Worm (Caenorhabditis elegans) whole organism, L1 larva: Measurements from ENCODE around the gene akt-2.

Experiments
- C04F5.9 ChIP-seq: sonication (generic microtip); optimal IDR thresholded peaks from 2 replicates; lab custom pipeline; 2016; ENCODE audit warnings: missing genetic modification characterization, missing compliant biosample characterization
- C16A3.4 ChIP-seq: fragments of 150-350 bp; optimal IDR thresholded peaks from 2 replicates; lab custom pipeline; 2014; ENCODE audit warnings: missing biosample characterization, missing genetic modification characterization
- C34B4.2 ChIP-seq: sonication (generic microtip); optimal IDR thresholded peaks from 2 replicates; lab custom pipeline; 2017; ENCODE audit warnings: mild to moderate bottlenecking, missing genetic modification characterization, missing compliant biosample characterization
- aha-1 ChIP-seq: fragments of 150-350 bp; optimal IDR thresholded peaks from 2 replicates; lab custom pipeline; 2014; ENCODE audit warnings: missing biosample characterization, missing genetic modification characterization
- ces-1 ChIP-seq: fragments of 150-350 bp; optimal IDR thresholded peaks from 2 replicates; lab custom pipeline; 2014; ENCODE audit warnings: missing biosample characterization, missing genetic modification reagents, missing genetic modification characterization
- dpl-1 ChIP-seq, 3 experiments: fragments of 150-350 bp in 2 of 3; sonication (generic microtip) in 1 of 3; optimal IDR thresholded peaks; 2 replicates each; lab custom pipeline; 2014 to 2017; ENCODE audit warnings: missing biosample characterization in 3 of 3, missing genetic modification characterization in 3 of 3, missing genetic modification reagents in 3 of 3
- dsc-1 ChIP-seq: sonication (generic microtip); optimal IDR thresholded peaks from 2 replicates; lab custom pipeline; 2016; ENCODE audit warnings: mild to moderate bottlenecking, missing genetic modification characterization, missing compliant biosample characterization
- efl-1 ChIP-seq, 4 experiments: fragments of 150-350 bp; optimal IDR thresholded peaks in 3 of 4; peaks in 1 of 4; 1 replicate in 1 of 4; 2 replicates in 3 of 4; lab custom pipeline; 2014; ENCODE audit warnings: missing biosample characterization in 2 of 4, missing genetic modification characterization in 2 of 4, missing genetic modification reagents in 2 of 4
- egl-13 ChIP-seq: sonication (generic microtip); optimal IDR thresholded peaks from 2 replicates; lab custom pipeline; 2016; ENCODE audit warnings: missing genotype, missing genetic modification reagents, missing genetic modification characterization, missing compliant biosample characterization
- fkh-10 ChIP-seq: sonication (generic microtip); optimal IDR thresholded peaks from 2 replicates; lab custom pipeline; 2017; ENCODE audit warnings: missing biosample characterization, missing genetic modification reagents, missing genetic modification characterization
- fkh-4 ChIP-seq: sonication (generic microtip); optimal IDR thresholded peaks from 2 replicates; lab custom pipeline; 2016; ENCODE audit warnings: missing compliant biosample characterization, missing genetic modification characterization, borderline replicate concordance
- fkh-8 ChIP-seq: sonication (generic microtip); optimal IDR thresholded peaks from 2 replicates; lab custom pipeline; 2016; ENCODE audit warnings: mild to moderate bottlenecking, missing genetic modification characterization, missing compliant biosample characterization
- fos-1 ChIP-seq: fragments of 150-350 bp; optimal IDR thresholded peaks from 2 replicates; lab custom pipeline; 2014; ENCODE audit warnings: missing biosample characterization, missing genetic modification characterization
- grh-1 ChIP-seq: fragments of 200-800 bp; sonication (Bioruptor generic); IDR thresholded peaks from 2 replicates; pipeline ENCODE4 v1.3.6; 2022; ENCODE audit warnings: missing genetic modification reagents, missing genetic modification characterization, missing compliant biosample characterization
- hlh-17 ChIP-seq: fragments of 200-800 bp; sonication (Bioruptor generic); optimal IDR thresholded peaks from 2 replicates; lab custom pipeline; 2018; ENCODE audit warnings: missing genetic modification characterization, mild to moderate bottlenecking, missing compliant biosample characterization, moderate library complexity, borderline replicate concordance
- hpl-2 ChIP-seq: fragments of 150-350 bp; optimal IDR thresholded peaks from 2 replicates; lab custom pipeline; 2014; ENCODE audit warnings: missing biosample characterization, missing genetic modification reagents, missing genetic modification characterization
- irx-1 ChIP-seq: sonication (generic microtip); optimal IDR thresholded peaks from 2 replicates; lab custom pipeline; 2016; ENCODE audit warnings: missing genetic modification characterization, missing compliant biosample characterization
- lin-13 ChIP-seq: fragments of 150-350 bp; optimal IDR thresholded peaks from 2 replicates; lab custom pipeline; 2014; ENCODE audit warnings: missing biosample characterization, missing genetic modification reagents, missing genetic modification characterization
- lin-14 ChIP-seq: fragments of 200-800 bp; sonication (Bioruptor generic); optimal IDR thresholded peaks from 2 replicates; lab custom pipeline; 2018; ENCODE audit warnings: mild to moderate bottlenecking, missing genetic modification characterization, moderate library complexity, missing compliant biosample characterization
- lin-35 ChIP-seq, 2 experiments: fragments of 150-350 bp; optimal IDR thresholded peaks; 2 replicates each; lab custom pipeline; 2014; ENCODE audit warnings: missing biosample characterization in 2 of 2, missing genetic modification characterization in 2 of 2, missing genetic modification reagents in 2 of 2
- lin-39 ChIP-seq: fragments of 150-350 bp; optimal IDR thresholded peaks from 2 replicates; lab custom pipeline; 2014; ENCODE audit warnings: missing biosample characterization, missing genetic modification reagents, missing genetic modification characterization
- lsy-2 ChIP-seq, 2 experiments: fragments of 150-350 bp; optimal IDR thresholded peaks; 2 replicates each; lab custom pipeline; 2014; ENCODE audit warnings: missing biosample characterization in 2 of 2, missing genetic modification characterization in 2 of 2
- mdl-1 ChIP-seq, 2 experiments: fragments of 150-350 bp; optimal IDR thresholded peaks; 2 replicates each; lab custom pipeline; 2014 to 2017; ENCODE audit warnings: missing biosample characterization in 2 of 2, missing genetic modification characterization in 2 of 2, inconsistent platforms in 1 of 2
- mep-1 ChIP-seq: fragments of 150-350 bp; optimal IDR thresholded peaks from 2 replicates; lab custom pipeline; 2014; ENCODE audit warnings: missing biosample characterization, missing genetic modification characterization
- nhr-11 ChIP-seq: fragments of 150-350 bp; optimal IDR thresholded peaks from 2 replicates; lab custom pipeline; 2014; ENCODE audit warnings: missing biosample characterization, missing genetic modification characterization
- nhr-12 ChIP-seq: sonication (generic microtip); optimal IDR thresholded peaks from 2 replicates; lab custom pipeline; 2017; ENCODE audit warnings: missing biosample characterization, missing genetic modification characterization
- nhr-20 ChIP-seq: sonication (generic microtip); optimal IDR thresholded peaks from 2 replicates; lab custom pipeline; 2016; ENCODE audit warnings: mild to moderate bottlenecking, missing genetic modification characterization, missing compliant biosample characterization
- nhr-47 ChIP-seq: sonication (generic microtip); optimal IDR thresholded peaks from 2 replicates; lab custom pipeline; 2016; ENCODE audit warnings: mild to moderate bottlenecking, missing genetic modification characterization, moderate library complexity, missing compliant biosample characterization
- nhr-71 ChIP-seq: sonication (generic microtip); optimal IDR thresholded peaks from 2 replicates; lab custom pipeline; 2016; ENCODE audit warnings: mild to moderate bottlenecking, missing genetic modification characterization, moderate library complexity, missing compliant biosample characterization
- nhr-77 ChIP-seq: fragments of 150-350 bp; optimal IDR thresholded peaks from 2 replicates; lab custom pipeline; 2014; ENCODE audit warnings: missing biosample characterization, missing genetic modification characterization
- nhr-85 ChIP-seq: sonication (generic microtip); peaks from one replicate; lab custom pipeline; 2016; ENCODE audit warnings: missing genetic modification characterization, inconsistent platforms, missing compliant biosample characterization
- pag-3 ChIP-seq: sonication (generic microtip); optimal IDR thresholded peaks from 2 replicates; lab custom pipeline; 2017; ENCODE audit warnings: missing genetic modification characterization, mild to moderate bottlenecking, missing compliant biosample characterization, antibody characterized with exemption, borderline replicate concordance; ENCODE audit not compliant: insufficient read depth
- snpc-4 ChIP-seq: fragments of 150-350 bp; optimal IDR thresholded peaks from 2 replicates; lab custom pipeline; 2014; ENCODE audit warnings: missing biosample characterization, missing genetic modification characterization
- snu-23 ChIP-seq: sonication (generic microtip); optimal IDR thresholded peaks from 2 replicates; lab custom pipeline; 2016; ENCODE audit warnings: missing genetic modification characterization, missing compliant biosample characterization
- sptf-1 ChIP-seq: fragments of 150-350 bp; optimal IDR thresholded peaks from 2 replicates; lab custom pipeline; 2014; ENCODE audit warnings: missing biosample characterization, missing genetic modification characterization
- sup-37 ChIP-seq: fragments of 200-800 bp; sonication (Bioruptor generic); optimal IDR thresholded peaks from 2 replicates; lab custom pipeline; 2018; ENCODE audit warnings: mild to moderate bottlenecking, missing genetic modification characterization, missing compliant biosample characterization
- tbx-2 ChIP-seq: sonication (generic microtip); optimal IDR thresholded peaks from 2 replicates; lab custom pipeline; 2016; ENCODE audit warnings: missing genetic modification characterization, missing compliant biosample characterization
- tlp-1 ChIP-seq: fragments of 150-350 bp; optimal IDR thresholded peaks from 2 replicates; lab custom pipeline; 2014; ENCODE audit warnings: missing biosample characterization, missing genetic modification characterization
- ztf-11 ChIP-seq, 2 experiments: sonication (generic microtip); optimal IDR thresholded peaks; 2 replicates each; lab custom pipeline; 2016 to 2017; ENCODE audit warnings: missing genetic modification characterization in 2 of 2, missing biosample characterization in 1 of 2, missing compliant biosample characterization in 1 of 2

akt-2 gene

DNA sequence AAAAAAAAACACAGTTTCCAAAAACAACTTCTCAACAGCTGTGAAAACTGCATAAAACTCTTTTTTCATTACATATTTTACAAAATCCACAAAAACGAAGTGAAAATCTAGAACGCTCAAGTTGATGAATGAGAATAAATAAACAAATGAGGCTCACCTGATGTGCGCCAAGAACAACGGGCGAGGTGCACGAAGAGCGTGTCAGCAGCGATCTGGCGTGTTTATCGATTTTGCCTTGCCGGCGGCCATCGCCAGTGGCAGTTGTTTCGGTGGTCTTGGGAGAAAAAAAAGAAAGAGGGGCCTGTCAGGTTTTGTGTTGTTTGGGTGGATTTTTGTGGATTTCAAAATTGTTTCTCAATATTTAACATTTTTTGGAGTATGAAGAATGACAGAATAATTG is 26.4 kb downstream of the akt-2 start, which contains the start of gene idhb-1 (continued):
- TF ChIP-seq sup-37 (GFP tag; lab: Kevin White, UChicago) (peak; percentile 8), efl-1 (optimal IDR thresholded peaks at IDR 0.05; lab: Kevin White, UChicago) (peak; percentile 61 to 65), efl-1 (GFP tag; optimal IDR thresholded peaks at IDR 0.05 in 1 of 2; lab: Kevin White, UChicago) (peak; percentile 56 to 96), fkh-8 (tag; lab: Kevin White, UChicago) (peak; percentile 79), hpl-2 (GFP tag; lab: Kevin White, UChicago) (peak; percentile 47), grh-1 (GFP tag; lab: Robert Waterston, UW) (0 out of 2 replicates have a peak, but pooled peaks have one; percentile 45), lin-39 (tag; lab: Kevin White, UChicago) (peak; percentile 67), lin-35 (GFP tag; optimal IDR thresholded peaks at IDR 0.05; lab: Kevin White, UChicago) (peak; percentile 46 to 81), lsy-2 (tag; optimal IDR thresholded peaks at IDR 0.05; lab: Kevin White, UChicago) (peak; percentile 81), dsc-1 (tag; lab: Kevin White, UChicago) (peak; percentile 80), lin-14 (GFP tag; lab: Kevin White, UChicago) (peak; percentile 89), egl-13 (tag; lab: Kevin White, UChicago) (peak; percentile 60), mdl-1 (tag; optimal IDR thresholded peaks at IDR 0.05; lab: Kevin White, UChicago) (peak in 1 of 2 experiments; percentile 68), mep-1 (tag; lab: Kevin White, UChicago) (peak; percentile 67), ztf-11 (tag; optimal IDR thresholded peaks at IDR 0.05; lab: Kevin White, UChicago) (no peak), hlh-17 (GFP tag; lab: Kevin White, UChicago) (no peak), nhr-12 (tag; lab: Kevin White, UChicago) (no peak), pag-3 (tag; lab: Kevin White, UChicago) (peak; percentile 10), fkh-10 (GFP tag; lab: Kevin White, UChicago) (peak; percentile 31), snpc-4 (tag; lab: Kevin White, UChicago) (peak; percentile 62), irx-1 (tag; lab: Kevin White, UChicago) (peak; percentile 49), fos-1 (peak; percentile 37), nhr-85 (tag; lab: Kevin White, UChicago) (peak; percentile 75), tbx-2 (peak; percentile 78), nhr-11 (tag; lab: Kevin White, UChicago) (no peak), tlp-1 (tag; lab: Kevin White, UChicago) (no peak), C16A3.4 (tag; lab: Kevin White, UChicago) (peak; percentile 79), nhr-71 (tag; lab: Kevin White, UChicago) (peak; percentile 89), nhr-20 (tag; lab: Kevin White, UChicago) (peak; percentile 85), nhr-77 (tag; lab: Kevin White, UChicago) (peak; percentile 57), C04F5.9 (tag; lab: Kevin White, UChicago) (no peak), ces-1 (GFP tag; lab: Kevin White, UChicago) (no peak), snu-23 (GFP tag; lab: Kevin White, UChicago) (peak; percentile 83), nhr-47 (tag; lab: Kevin White, UChicago) (peak; percentile 86), dpl-1 (GFP tag; optimal IDR thresholded peaks at IDR 0.05; lab: Kevin White, UChicago) (peak; percentile 50 to 70 (median 70)), lin-13 (GFP tag; lab: Kevin White, UChicago) (peak; percentile 69)

DNA sequence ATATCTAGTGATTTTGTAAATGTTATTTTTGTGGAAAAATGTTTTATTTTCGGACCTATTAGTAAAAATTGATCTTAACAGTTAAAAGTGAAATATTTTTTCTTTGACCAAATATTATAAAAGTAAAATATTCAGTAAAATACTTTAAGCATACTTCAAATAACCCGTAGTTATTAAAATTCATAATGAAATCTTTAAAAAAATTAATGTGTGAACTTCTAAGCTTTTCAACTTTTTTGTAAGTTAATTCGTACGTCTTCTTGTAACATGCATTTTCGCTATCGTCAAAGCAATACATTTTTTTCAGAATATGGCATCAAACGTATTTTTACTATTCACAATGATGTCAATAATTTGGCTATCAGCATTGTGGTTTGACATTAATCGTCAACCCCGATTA is 28.2 kb downstream of the akt-2 start, which contains the start of gene C37E2.2:
Gene C37E2.2 (plus strand): TSS at position 301 of the 400 bp plus-strand sequence.
- TF ChIP-seq C34B4.2, result no peak
- TF ChIP-seq lin-14 (GFP tag; lab: Kevin White, UChicago), result no peak
- TF ChIP-seq hlh-17 (GFP tag; lab: Kevin White, UChicago), result no peak
- no peak for TF ChIP-seq aha-1 (tag; lab: Kevin White, UChicago)
- TF ChIP-seq sptf-1 (tag; lab: Kevin White, UChicago), result no peak
- TF ChIP-seq nhr-85 (tag; lab: Kevin White, UChicago), result no peak
- no peak for TF ChIP-seq fkh-4 (tag; lab: Kevin White, UChicago)
- TF ChIP-seq, all 84 proteins: peak for 0
